Fruit fly (Drosophila melanogaster) whole organism, adult: Measurements from ENCODE around the gene CG15576.

Experiments used
- CG11617 ChIP-seq: fragments of 200-800 bp; sonication (Bioruptor generic); optimal IDR thresholded peaks from 2 replicates; lab custom pipeline; 2017; ENCODE audit warnings: mild to moderate bottlenecking, missing biosample characterization, missing genetic modification reagents, missing genetic modification characterization
- CG14711 ChIP-seq: fragments of 200-800 bp; sonication (Bioruptor generic); optimal IDR thresholded peaks from 2 replicates; lab custom pipeline; 2018; ENCODE audit warnings: missing biosample characterization, mild to moderate bottlenecking, missing genetic modification characterization, moderate library complexity
- CG33017 ChIP-seq: fragments of 200-800 bp; sonication (Bioruptor generic); optimal IDR thresholded peaks from 2 replicates; lab custom pipeline; 2018; ENCODE audit warnings: missing biosample characterization, mild to moderate bottlenecking, missing genetic modification characterization, moderate library complexity
- Clk ChIP-seq: fragments of 200-800 bp; sonication (Bioruptor generic); optimal IDR thresholded peaks from 2 replicates; lab custom pipeline; 2017; ENCODE audit warnings: missing biosample characterization, missing genetic modification characterization
- Crg-1 ChIP-seq: fragments of 200-800 bp; sonication (Bioruptor generic); optimal IDR thresholded peaks from 2 replicates; lab custom pipeline; 2016; ENCODE audit warnings: missing biosample characterization, missing genetic modification characterization
- Mnt ChIP-seq: fragments of 200-800 bp; sonication (Bioruptor generic); optimal IDR thresholded peaks from 2 replicates; lab custom pipeline; 2016; ENCODE audit warnings: missing biosample characterization, mild to moderate bottlenecking, missing genetic modification characterization
- bab1 ChIP-seq: fragments of 200-800 bp; sonication (Bioruptor generic); optimal IDR thresholded peaks from 3 replicates; lab custom pipeline; 2019; ENCODE audit warnings: missing biosample characterization, mild to moderate bottlenecking, missing genetic modification characterization, moderate library complexity
- cnc ChIP-seq, 2 experiments: fragments of >200 bp; optimal IDR thresholded peaks; 2 replicates each; lab custom pipeline; 2017
- kay ChIP-seq: fragments of 200-800 bp; sonication (Bioruptor generic); peaks from one replicate; lab custom pipeline; 2016; ENCODE audit warnings: missing biosample characterization, missing genetic modification characterization, borderline replicate concordance
- ovo ChIP-seq: fragments of 200-800 bp; sonication (Bioruptor generic); optimal IDR thresholded peaks from 2 replicates; lab custom pipeline; 2016; ENCODE audit warnings: missing biosample characterization, missing genetic modification characterization
- pad ChIP-seq: fragments of 200-800 bp; sonication (Bioruptor generic); optimal IDR thresholded peaks from 3 replicates; lab custom pipeline; 2017; ENCODE audit warnings: missing biosample characterization, missing genetic modification characterization, mild to moderate bottlenecking, moderate library complexity, missing genetic modification reagents
- toe ChIP-seq: fragments of 200-800 bp; sonication (Bioruptor generic); optimal IDR thresholded peaks from 2 replicates; lab custom pipeline; 2016; ENCODE audit warnings: missing biosample characterization, missing genetic modification characterization

DNA sequence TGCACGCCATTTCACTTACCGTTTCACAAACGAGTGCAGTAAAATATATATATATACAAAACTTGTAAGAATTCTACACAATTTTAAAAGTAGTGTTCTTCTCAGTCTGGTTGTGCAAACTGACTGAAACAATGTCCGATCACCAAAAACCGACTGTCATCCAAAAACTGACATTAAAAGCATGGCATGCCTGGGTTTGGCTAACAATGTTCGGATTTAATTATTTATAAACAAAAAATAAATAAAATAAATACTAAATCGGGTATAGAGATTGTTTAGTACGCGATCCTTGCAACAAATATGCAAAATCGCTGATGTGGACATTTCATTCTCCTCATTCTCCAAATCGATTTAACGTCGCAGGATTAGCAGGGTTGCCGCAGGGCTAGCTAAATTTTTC is 49.7 kb upstream of the CG15576 start, which contains the start of gene CG12692:
- no peak for TF ChIP-seq CG11617 (GFP tag; lab: Kevin White, UChicago)
- TF ChIP-seq ovo (GFP tag; lab: Kevin White, UChicago), result no peak
- no peak for TF ChIP-seq CG14711
- no peak for TF ChIP-seq pad (GFP tag; lab: Kevin White, UChicago)
- TF ChIP-seq CG33017, result no peak
- TF ChIP-seq toe (GFP tag; lab: Kevin White, UChicago), result no peak
- TF ChIP-seq Clk (GFP tag; lab: Kevin White, UChicago), result no peak
- no peak for TF ChIP-seq cnc (optimal IDR thresholded peaks at IDR 0.05; lab: Kevin White, UChicago)
- no peak for TF ChIP-seq Crg-1 (GFP tag; lab: Kevin White, UChicago)
- TF ChIP-seq kay (GFP tag; lab: Kevin White, UChicago), result no peak
- TF ChIP-seq Mnt, result no peak
- TF ChIP-seq bab1 (GFP tag; lab: Kevin White, UChicago), result no peak
